In the genomic region with DNA sequence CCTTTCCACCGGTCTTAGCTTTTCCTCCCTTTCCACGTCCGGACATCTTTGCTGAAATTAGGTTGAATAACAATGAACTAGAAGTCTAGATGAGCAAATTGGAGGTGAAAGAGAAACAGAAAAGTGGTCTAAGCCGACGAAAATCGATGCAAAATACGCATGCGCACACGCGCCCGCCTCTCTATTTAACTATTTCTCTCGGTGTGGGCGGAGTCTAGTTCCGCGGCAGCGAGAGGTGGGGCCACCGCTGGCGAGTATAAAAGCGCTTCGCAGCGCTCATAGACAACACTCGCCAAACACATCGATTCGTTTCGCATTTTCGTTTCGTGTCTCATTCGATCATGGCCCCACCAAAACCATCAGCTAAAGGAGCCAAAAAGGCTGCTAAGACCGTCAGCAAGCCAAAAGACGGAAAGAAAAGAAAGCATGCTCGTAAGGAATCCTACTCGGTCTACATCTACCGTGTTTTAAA, we compare ENCODE assay signal across 5 worm cellular contexts.
TF ChIP-seq lines count a peak whose summit lies in the region.

A gene (minus strand): TSS at position 51 of the 472 bp plus-strand sequence.
A gene (plus strand): TSS at position 299 of the 472 bp plus-strand sequence.

TF ChIP-seq in whole organism, L1 larva, 84 proteins besides CTCF, POLR2A, EP300 and RAD21 (continued from another document and continues in another):
- TF ChIP-seq fkh-4 (tag; optimal IDR thresholded peaks at IDR 0.05; lab: Kevin White, UChicago; ENCODE audit: borderline replicate concordance): no peak
- TF ChIP-seq lin-15B (tag; optimal IDR thresholded peaks at IDR 0.05; lab: Kevin White, UChicago): no peak
- TF ChIP-seq pax-3 (tag; optimal IDR thresholded peaks at IDR 0.05; lab: Kevin White, UChicago): peak; percentile 7
- peak; percentile 41 to 57 (median 54) for TF ChIP-seq ceh-82 (tag; optimal IDR thresholded peaks at IDR 0.05; lab: Kevin White, UChicago)
- peak; percentile 42 for TF ChIP-seq zip-4 (GFP tag; optimal IDR thresholded peaks at IDR 0.05; lab: Kevin White, UChicago)
- TF ChIP-seq irx-1 (tag; optimal IDR thresholded peaks at IDR 0.05; lab: Kevin White, UChicago): peak; percentile 55
- TF ChIP-seq dsc-1 (tag; optimal IDR thresholded peaks at IDR 0.05; lab: Kevin White, UChicago): peak; percentile 83
- TF ChIP-seq fkh-8 (tag; optimal IDR thresholded peaks at IDR 0.05; lab: Kevin White, UChicago): peak; percentile 69
- TF ChIP-seq nhr-77 (tag; optimal IDR thresholded peaks at IDR 0.05; lab: Kevin White, UChicago): peak; percentile 23
- TF ChIP-seq mdl-1 (tag; optimal IDR thresholded peaks at IDR 0.05; lab: Kevin White, UChicago): peak in 1 of 2 experiments; percentile 39
- peak; percentile 24 for TF ChIP-seq fos-1 (tag; optimal IDR thresholded peaks at IDR 0.05; lab: Kevin White, UChicago)
- no peak for TF ChIP-seq hlh-4 (tag; optimal IDR thresholded peaks at IDR 0.05; lab: Kevin White, UChicago)
- TF ChIP-seq egl-27 (tag; optimal IDR thresholded peaks at IDR 0.05; lab: Kevin White, UChicago): no peak
- peak; percentile 74 for TF ChIP-seq xbp-1 (tag; optimal IDR thresholded peaks at IDR 0.05; lab: Kevin White, UChicago)
- peak; percentile 22 to 57 for TF ChIP-seq lin-35 (GFP tag; optimal IDR thresholded peaks at IDR 0.05; lab: Kevin White, UChicago)
- peak; percentile 8 for TF ChIP-seq fkh-10 (GFP tag; optimal IDR thresholded peaks at IDR 0.05; lab: Kevin White, UChicago)
- TF ChIP-seq nhr-71 (tag; optimal IDR thresholded peaks at IDR 0.05; lab: Kevin White, UChicago): peak; percentile 83
- TF ChIP-seq snu-23 (GFP tag; optimal IDR thresholded peaks at IDR 0.05; lab: Kevin White, UChicago): peak; percentile 75
- TF ChIP-seq nhr-90 (tag; optimal IDR thresholded peaks at IDR 0.05; lab: Kevin White, UChicago; ENCODE audit: poor library complexity): peak; percentile 45
- peak; percentile 60 to 63 for TF ChIP-seq efl-1 (optimal IDR thresholded peaks at IDR 0.05; lab: Kevin White, UChicago)
- peak; percentile 53 to 93 for TF ChIP-seq efl-1 (GFP tag; optimal IDR thresholded peaks at IDR 0.05 in 1 of 2; lab: Kevin White, UChicago)
- peak; percentile 42 for TF ChIP-seq rnt-1 (tag; optimal IDR thresholded peaks at IDR 0.05; lab: Kevin White, UChicago)
- no peak for TF ChIP-seq lin-39 (tag; optimal IDR thresholded peaks at IDR 0.05; lab: Kevin White, UChicago)
- no peak for TF ChIP-seq nhr-11 (tag; optimal IDR thresholded peaks at IDR 0.05; lab: Kevin White, UChicago)

TF ChIP-seq in whole organism, L2 larva, 48 proteins besides CTCF, POLR2A, EP300 and RAD21 (continued from another document and continues in another):
- TF ChIP-seq nhr-77 (tag; optimal IDR thresholded peaks at IDR 0.05; lab: Kevin White, UChicago) (no peak), sma-9 (GFP tag; optimal IDR thresholded peaks at IDR 0.05; lab: Kevin White, UChicago) (peak; percentile 37), sma-9 (tag; optimal IDR thresholded peaks at IDR 0.05; lab: Kevin White, UChicago) (no peak), elt-3 (tag; optimal IDR thresholded peaks at IDR 0.05; lab: Kevin White, UChicago) (no peak), alr-1 (tag; optimal IDR thresholded peaks at IDR 0.05; lab: Kevin White, UChicago) (no peak), crh-2 (tag; optimal IDR thresholded peaks at IDR 0.05; lab: Kevin White, UChicago) (peak; percentile 51), nhr-23 (tag; optimal IDR thresholded peaks at IDR 0.05; lab: Kevin White, UChicago) (no peak), snpc-4 (tag; optimal IDR thresholded peaks at IDR 0.05; lab: Kevin White, UChicago) (no peak), ztf-1 (GFP tag; conservative IDR thresholded peaks at IDR 0.05; lab: Robert Waterston, UW) (no peak), lin-13 (GFP tag; optimal IDR thresholded peaks at IDR 0.05; lab: Kevin White, UChicago) (peak; percentile 15), F13H6.1 (tag; optimal IDR thresholded peaks at IDR 0.05; lab: Kevin White, UChicago) (peak; percentile 62), lin-39 (tag; optimal IDR thresholded peaks at IDR 0.05; lab: Kevin White, UChicago) (no peak), Y55F3AM.14 (GFP tag; optimal IDR thresholded peaks at IDR 0.05; lab: Kevin White, UChicago) (no peak), ztf-4 (tag; optimal IDR thresholded peaks at IDR 0.05; lab: Kevin White, UChicago) (no peak), egl-27 (tag; optimal IDR thresholded peaks at IDR 0.05; lab: Kevin White, UChicago) (no peak), lin-11 (tag; optimal IDR thresholded peaks at IDR 0.05; lab: Kevin White, UChicago) (peak; percentile 35), ztf-11 (tag; optimal IDR thresholded peaks at IDR 0.05; lab: Kevin White, UChicago) (no peak), elt-1 (tag; optimal IDR thresholded peaks at IDR 0.05; lab: Kevin White, UChicago) (no peak), mdl-1 (tag; optimal IDR thresholded peaks at IDR 0.05; lab: Kevin White, UChicago) (peak in 1 of 2 experiments; percentile 31), sem-4 (tag; optimal IDR thresholded peaks at IDR 0.05; lab: Kevin White, UChicago) (no peak), ama-1 (optimal IDR thresholded peaks at IDR 0.05; lab: Kevin White, UChicago) (peak; percentile 77), nhr-25 (tag; optimal IDR thresholded peaks at IDR 0.05; lab: Kevin White, UChicago) (no peak), zag-1 (tag; optimal IDR thresholded peaks at IDR 0.05; lab: Kevin White, UChicago) (no peak), nhr-237 (tag; optimal IDR thresholded peaks at IDR 0.05; lab: Kevin White, UChicago) (no peak), nhr-12 (tag; optimal IDR thresholded peaks at IDR 0.05; lab: Kevin White, UChicago) (no peak), unc-55 (GFP tag; optimal IDR thresholded peaks at IDR 0.05; lab: Kevin White, UChicago) (peak; percentile 15), ceh-16 (tag; optimal IDR thresholded peaks at IDR 0.05; lab: Kevin White, UChicago) (no peak)

TF ChIP-seq in whole organism, L3 larva, 47 proteins besides CTCF, POLR2A, EP300 and RAD21 (continued from another document):
- TF ChIP-seq egl-5 (tag; optimal IDR thresholded peaks at IDR 0.05; lab: Kevin White, UChicago): no peak
- TF ChIP-seq eor-1 (tag; optimal IDR thresholded peaks at IDR 0.05; lab: Kevin White, UChicago): no peak
- peak; percentile 34 for TF ChIP-seq pha-4 (tag; optimal IDR thresholded peaks at IDR 0.05; lab: Kevin White, UChicago)
- no peak for TF ChIP-seq elt-3 (tag; optimal IDR thresholded peaks at IDR 0.05; lab: Kevin White, UChicago)
- TF ChIP-seq ztf-11 (tag; optimal IDR thresholded peaks at IDR 0.05; lab: Kevin White, UChicago): no peak
- TF ChIP-seq lin-15B (tag; optimal IDR thresholded peaks at IDR 0.05; lab: Kevin White, UChicago): peak; percentile 37
- no peak for TF ChIP-seq ceh-9 (tag; optimal IDR thresholded peaks at IDR 0.05; lab: Kevin White, UChicago)
- TF ChIP-seq fkh-10 (GFP tag; optimal IDR thresholded peaks at IDR 0.05; lab: Kevin White, UChicago): no peak
- no peak for TF ChIP-seq nhr-67 (tag; optimal IDR thresholded peaks at IDR 0.05; lab: Kevin White, UChicago)
- peak; percentile 77 for TF ChIP-seq nhr-25 (tag; optimal IDR thresholded peaks at IDR 0.05; lab: Kevin White, UChicago)
- TF ChIP-seq lin-39 (tag; optimal IDR thresholded peaks at IDR 0.05; lab: Kevin White, UChicago): peak; percentile 57
- no peak for TF ChIP-seq nhr-237 (tag; optimal IDR thresholded peaks at IDR 0.05; lab: Kevin White, UChicago)
- peak; percentile 24 for TF ChIP-seq snpc-4 (tag; optimal IDR thresholded peaks at IDR 0.05; lab: Kevin White, UChicago)
- peak; percentile 3 for TF ChIP-seq lsy-12 (tag; optimal IDR thresholded peaks at IDR 0.05; lab: Kevin White, UChicago)
- no peak for TF ChIP-seq sea-2 (GFP tag; optimal IDR thresholded peaks at IDR 0.05; lab: Kevin White, UChicago)
- peak; percentile 15 for TF ChIP-seq nhr-43 (tag; optimal IDR thresholded peaks at IDR 0.05; lab: Kevin White, UChicago; ENCODE audit: poor library complexity, severe bottlenecking)
- TF ChIP-seq ZK546.5 (tag; optimal IDR thresholded peaks at IDR 0.05; lab: Kevin White, UChicago): no peak
- peak; percentile 7 for TF ChIP-seq ceh-28 (tag; optimal IDR thresholded peaks at IDR 0.05; lab: Kevin White, UChicago)

TF ChIP-seq in whole organism, L4 larva, 104 proteins besides CTCF, POLR2A, EP300 and RAD21 (continued from another document and continues in another):
- TF ChIP-seq set-16 (GFP tag; IDR thresholded peaks at IDR 0.05; lab: Robert Waterston, UW): peak; percentile 24; the same call in 1 of the 2 replicates
- TF ChIP-seq daf-12 (tag; optimal IDR thresholded peaks at IDR 0.05; lab: Kevin White, UChicago): no peak
- peak in 1 of 2 experiments; percentile 11 for TF ChIP-seq mdl-1 (tag; optimal IDR thresholded peaks at IDR 0.05; lab: Kevin White, UChicago)
- no peak for TF ChIP-seq jun-1 (tag; optimal IDR thresholded peaks at IDR 0.05; lab: Kevin White, UChicago)
- no peak for TF ChIP-seq Y5F2A.4 (GFP tag; optimal IDR thresholded peaks at IDR 0.05; lab: Kevin White, UChicago)
- TF ChIP-seq F37D6.2 (tag; optimal IDR thresholded peaks at IDR 0.05; lab: Kevin White, UChicago): peak; percentile 12
- TF ChIP-seq F26F4.8 (GFP tag; conservative IDR thresholded peaks at IDR 0.05; lab: Robert Waterston, UW): no peak
- TF ChIP-seq ceh-20 (GFP tag; IDR thresholded peaks at IDR 0.05; lab: Robert Waterston, UW): no peak
- no peak for TF ChIP-seq F44E2.7 (GFP tag; IDR thresholded peaks at IDR 0.05; lab: Robert Waterston, UW)
- TF ChIP-seq aly-2 (tag; optimal IDR thresholded peaks at IDR 0.05; lab: Kevin White, UChicago): no peak
- TF ChIP-seq dmd-9 (GFP tag; IDR thresholded peaks at IDR 0.05; lab: Robert Waterston, UW): no peak
- no peak for TF ChIP-seq R02D3.7 (tag; optimal IDR thresholded peaks at IDR 0.05; lab: Kevin White, UChicago)
- no peak for TF ChIP-seq ztf-7 (tag; optimal IDR thresholded peaks at IDR 0.05; lab: Kevin White, UChicago)
- no peak for TF ChIP-seq nhr-10 (tag; optimal IDR thresholded peaks at IDR 0.05; lab: Kevin White, UChicago)
- TF ChIP-seq ceh-32 (tag; optimal IDR thresholded peaks at IDR 0.05; lab: Kevin White, UChicago; ENCODE audit: poor library complexity): no peak
- no peak for TF ChIP-seq daf-19 (GFP tag; conservative IDR thresholded peaks at IDR 0.05; lab: Robert Waterston, UW)
- no peak for TF ChIP-seq arid-1 (GFP tag; conservative IDR thresholded peaks at IDR 0.05; lab: Robert Waterston, UW)
- TF ChIP-seq ctbp-1 (GFP tag; IDR thresholded peaks at IDR 0.05; lab: Robert Waterston, UW): no peak
- TF ChIP-seq ces-1 (GFP tag; optimal IDR thresholded peaks at IDR 0.05; lab: Kevin White, UChicago): no peak
- TF ChIP-seq nhr-25 (tag; optimal IDR thresholded peaks at IDR 0.05; lab: Kevin White, UChicago; ENCODE audit: borderline replicate concordance, insufficient read depth): no peak
- no peak; the same call in 1 of the 2 replicates for TF ChIP-seq pha-4 (GFP tag; IDR thresholded peaks at IDR 0.05; lab: Robert Waterston, UW)
- TF ChIP-seq pha-4 (tag; optimal IDR thresholded peaks at IDR 0.05; lab: Kevin White, UChicago): no peak
- no peak for TF ChIP-seq pqm-1 (tag; optimal IDR thresholded peaks at IDR 0.05; lab: Kevin White, UChicago)
- no peak for TF ChIP-seq duxl-1 (tag; optimal IDR thresholded peaks at IDR 0.05; lab: Kevin White, UChicago; ENCODE audit: poor library complexity)
- TF ChIP-seq madf-9 (GFP tag; conservative IDR thresholded peaks at IDR 0.05; lab: Robert Waterston, UW): no peak
- no peak for TF ChIP-seq php-3 (GFP tag; IDR thresholded peaks at IDR 0.05; lab: Robert Waterston, UW)
- no peak for TF ChIP-seq ZK337.2 (GFP tag; IDR thresholded peaks at IDR 0.05; lab: Robert Waterston, UW)
- TF ChIP-seq Y48G9A.11 (GFP tag; IDR thresholded peaks at IDR 0.05; lab: Robert Waterston, UW): no peak
- TF ChIP-seq zip-2 (tag; optimal IDR thresholded peaks at IDR 0.05; lab: Kevin White, UChicago): no peak
- TF ChIP-seq tag-97 (GFP tag; IDR thresholded peaks at IDR 0.05; lab: Robert Waterston, UW): no peak
- 0 out of 2 replicates have a peak, but pooled peaks have one; percentile 16 for TF ChIP-seq tra-1 (GFP tag; IDR thresholded peaks at IDR 0.05; lab: Robert Waterston, UW)
- TF ChIP-seq nhr-6 (tag; optimal IDR thresholded peaks at IDR 0.05; lab: Kevin White, UChicago): no peak
- peak; percentile 27; the same call in 1 of the 2 replicates for TF ChIP-seq dmd-6 (GFP tag; IDR thresholded peaks at IDR 0.05; lab: Robert Waterston, UW)

TF ChIP-seq in whole organism, young adult, 124 proteins besides CTCF, POLR2A, EP300 and RAD21 (continued from another document):
- TF ChIP-seq xnd-1 (tag; optimal IDR thresholded peaks at IDR 0.05; lab: Kevin White, UChicago) (no peak), dox-1 (GFP tag; IDR thresholded peaks at IDR 0.05; lab: Robert Waterston, UW) (peak; percentile 61), lin-54 (GFP tag; optimal IDR thresholded peaks at IDR 0.05; lab: Kevin White, UChicago) (no peak), ztf-25 (GFP tag; IDR thresholded peaks at IDR 0.05; lab: Robert Waterston, UW) (no peak), C06A6.2 (GFP tag; conservative IDR thresholded peaks at IDR 0.05; lab: Robert Waterston, UW) (0 out of 2 replicates have a peak, but pooled peaks have one; percentile 30), mcd-1 (GFP tag; IDR thresholded peaks at IDR 0.05; lab: Robert Waterston, UW) (peak; percentile 66), attf-5 (GFP tag; optimal IDR thresholded peaks at IDR 0.05; lab: Kevin White, UChicago) (peak; percentile 50), efl-1 (GFP tag; optimal IDR thresholded peaks at IDR 0.05; lab: Kevin White, UChicago) (no peak), tbp1 (GFP tag; optimal IDR thresholded peaks at IDR 0.05; lab: Kevin White, UChicago) (peak; percentile 27), snpc-4 (GFP tag; optimal IDR thresholded peaks at IDR 0.05; lab: Kevin White, UChicago) (no peak), snpc-4 (tag; optimal IDR thresholded peaks at IDR 0.05; lab: Kevin White, UChicago) (no peak), let-526 (GFP tag; IDR thresholded peaks at IDR 0.05; lab: Robert Waterston, UW) (0 out of 2 replicates have a peak, but pooled peaks have one; percentile 34), F39B2.1 (GFP tag; IDR thresholded peaks at IDR 0.05; lab: Robert Waterston, UW) (peak; percentile 12; the same call in 1 of the 2 replicates), ztf-26 (tag; optimal IDR thresholded peaks at IDR 0.05; lab: Kevin White, UChicago) (peak; percentile 10), lin-40 (tag; optimal IDR thresholded peaks at IDR 0.05; lab: Kevin White, UChicago) (peak; percentile 63)
TF ChIP-seq in whole organism, young adult: peak in this region for 19.
